Worm (Caenorhabditis elegans): Measurements from ENCODE around the gene lsd-1.
A peak's percentile ranks its signal among the peaks of the same experiment; 100 is the strongest.

Gene lsd-1

ce11 chrX:11993327-11993726 is 44.7 kb downstream of the lsd-1 start:
- TF ChIP-seq aly-2 (tag; optimal IDR thresholded peaks at IDR 0.05) (no peak), skn-1 (tag; optimal IDR thresholded peaks at IDR 0.05) (no peak), nhr-6 (tag; optimal IDR thresholded peaks at IDR 0.05) (no peak), sma-3 (GFP tag; optimal IDR thresholded peaks at IDR 0.05) (peak; percentile 24), ztf-11 (tag; optimal IDR thresholded peaks at IDR 0.05) (no peak), C34F6.9 (tag; optimal IDR thresholded peaks at IDR 0.05) (no peak), ztf-1 (GFP tag; conservative IDR thresholded peaks at IDR 0.05) (no peak), R02D3.7 (tag; optimal IDR thresholded peaks at IDR 0.05) (no peak)

DNA sequence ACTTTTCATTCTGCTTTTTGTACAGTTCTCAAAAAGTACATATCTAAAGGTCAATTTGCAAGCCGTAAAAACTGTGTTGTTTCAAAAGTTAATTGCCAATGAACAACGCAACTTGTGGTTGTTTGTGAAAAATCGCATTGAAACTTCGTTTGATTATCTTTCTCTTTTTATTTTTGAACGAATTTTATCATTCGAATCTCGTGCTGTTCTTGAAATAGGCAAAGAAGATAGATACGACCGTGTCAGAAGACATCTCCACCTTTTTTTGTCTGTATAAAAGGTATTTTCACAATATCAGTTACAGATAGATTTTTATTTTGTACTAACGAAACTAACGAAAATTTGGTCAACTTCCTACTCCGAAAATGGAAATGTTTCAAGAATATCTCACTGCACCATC is 45.8 kb downstream of the lsd-1 start, which contains the start of gene C49F5.7:
TSS of gene C49F5.7 (plus strand) at position 301 of the 400 bp plus-strand sequence.
- TF ChIP-seq crh-2 (tag; optimal IDR thresholded peaks at IDR 0.05), result peak; percentile 14
- TF ChIP-seq mab-5 (tag; optimal IDR thresholded peaks at IDR 0.05), result no peak

DNA sequence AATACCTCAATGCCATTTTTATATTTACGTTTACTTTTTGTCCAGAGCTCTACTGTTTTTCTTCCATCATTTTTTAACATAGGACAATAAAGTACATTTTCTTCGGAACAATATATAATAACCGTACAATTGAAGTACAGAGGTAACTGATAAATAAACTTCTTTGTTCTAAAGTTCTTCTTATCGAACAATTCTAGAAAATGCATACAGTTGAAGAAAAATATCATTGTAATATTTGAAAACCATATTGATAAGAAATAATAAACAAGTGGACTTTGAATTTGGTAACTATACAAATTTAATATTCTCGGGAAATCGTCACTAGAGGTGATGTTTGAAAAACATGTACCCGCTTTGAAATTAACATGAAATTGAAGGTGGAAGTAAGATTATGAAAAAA is 48.0 kb downstream of the lsd-1 start:
- TF ChIP-seq alr-1 (tag; optimal IDR thresholded peaks at IDR 0.05) (no peak), elt-1 (tag; optimal IDR thresholded peaks at IDR 0.05) (no peak), lin-13 (GFP tag; optimal IDR thresholded peaks at IDR 0.05) (no peak), nhr-6 (tag; optimal IDR thresholded peaks at IDR 0.05) (no peak), ZK546.5 (tag; optimal IDR thresholded peaks at IDR 0.05) (no peak), ztf-11 (tag; optimal IDR thresholded peaks at IDR 0.05) (no peak), nhr-10 (tag; optimal IDR thresholded peaks at IDR 0.05) (no peak), mbf-1 (tag; optimal IDR thresholded peaks at IDR 0.05) (no peak), aly-2 (tag; optimal IDR thresholded peaks at IDR 0.05) (no peak), nhr-237 (tag; optimal IDR thresholded peaks at IDR 0.05) (no peak), nhr-25 (tag; optimal IDR thresholded peaks at IDR 0.05) (no peak), snpc-4 (tag; optimal IDR thresholded peaks at IDR 0.05) (no peak), C34F6.9 (tag; optimal IDR thresholded peaks at IDR 0.05) (no peak), nhr-23 (tag; optimal IDR thresholded peaks at IDR 0.05) (no peak), nhr-21 (tag; optimal IDR thresholded peaks at IDR 0.05) (no peak), sma-3 (GFP tag; optimal IDR thresholded peaks at IDR 0.05) (no peak), nhr-129 (tag; optimal IDR thresholded peaks at IDR 0.05) (no peak), lin-11 (tag; optimal IDR thresholded peaks at IDR 0.05) (no peak)

ce11 chrX:11999573-11999972 is 50.9 kb downstream of the lsd-1 start:
- TF ChIP-seq ZK546.5 (tag; optimal IDR thresholded peaks at IDR 0.05), result no peak
- TF ChIP-seq ztf-1 (GFP tag; conservative IDR thresholded peaks at IDR 0.05), result no peak
- no peak for TF ChIP-seq sma-9 (GFP tag; optimal IDR thresholded peaks at IDR 0.05)
- TF ChIP-seq sma-9 (tag; optimal IDR thresholded peaks at IDR 0.05), result no peak
- TF ChIP-seq gmeb-1 (tag; optimal IDR thresholded peaks at IDR 0.05), result no peak
- no peak for TF ChIP-seq ztf-4 (tag; optimal IDR thresholded peaks at IDR 0.05)
- no peak for TF ChIP-seq F13H6.1 (tag; optimal IDR thresholded peaks at IDR 0.05)
- TF ChIP-seq egl-27 (tag; optimal IDR thresholded peaks at IDR 0.05), result no peak
- TF ChIP-seq fos-1 (tag; optimal IDR thresholded peaks at IDR 0.05), result no peak
- TF ChIP-seq snpc-4 (tag; optimal IDR thresholded peaks at IDR 0.05), result no peak
- TF ChIP-seq nhr-129 (tag; optimal IDR thresholded peaks at IDR 0.05), result no peak
- TF ChIP-seq unc-62 (GFP tag; optimal IDR thresholded peaks at IDR 0.05), result no peak
- TF ChIP-seq lin-39 (tag; optimal IDR thresholded peaks at IDR 0.05), result no peak
- TF ChIP-seq peb-1 (tag; optimal IDR thresholded peaks at IDR 0.05), result no peak
- no peak for TF ChIP-seq ama-1 (optimal IDR thresholded peaks at IDR 0.05)
- TF ChIP-seq mdl-1 (tag; optimal IDR thresholded peaks at IDR 0.05), result no peak
- TF ChIP-seq nhr-237 (tag; optimal IDR thresholded peaks at IDR 0.05), result no peak
- TF ChIP-seq unc-55 (GFP tag; optimal IDR thresholded peaks at IDR 0.05), result no peak
- no peak for TF ChIP-seq nhr-11 (tag; optimal IDR thresholded peaks at IDR 0.05)
- no peak for TF ChIP-seq nhr-12 (tag; optimal IDR thresholded peaks at IDR 0.05)

All from whole organism, L2 larva.